Worm (Caenorhabditis elegans) whole organism, early embryonic: ENCODE results near the gene far-3.

Experiments
- B0310.2 ChIP-seq: sonication (generic microtip); optimal IDR thresholded peaks from 2 replicates; lab custom pipeline; 2016; ENCODE audit warnings: mild to moderate bottlenecking, missing genetic modification characterization, missing compliant biosample characterization
- F13C5.2 ChIP-seq: sonication (generic microtip); optimal IDR thresholded peaks from 2 replicates; lab custom pipeline; 2017; ENCODE audit warnings: mild to moderate bottlenecking, missing genetic modification characterization, inconsistent platforms, missing compliant biosample characterization
- aly-1 ChIP-seq: sonication (generic microtip); optimal IDR thresholded peaks from 2 replicates; lab custom pipeline; 2016; ENCODE audit warnings: missing genetic modification characterization, missing compliant biosample characterization
- ama-1 ChIP-seq: fragments of 150-350 bp; optimal IDR thresholded peaks from 2 replicates; lab custom pipeline; 2014
- ceh-13 ChIP-seq: fragments of 200-800 bp; sonication (Bioruptor generic); optimal IDR thresholded peaks from 2 replicates; lab custom pipeline; 2018; ENCODE audit warnings: mild to moderate bottlenecking, missing genetic modification characterization, missing compliant biosample characterization
- ceh-36 ChIP-seq: sonication (generic microtip); optimal IDR thresholded peaks from 2 replicates; lab custom pipeline; 2016; ENCODE audit warnings: missing genetic modification characterization, inconsistent platforms, missing compliant biosample characterization
- ets-7 ChIP-seq: sonication (generic microtip); optimal IDR thresholded peaks from 2 replicates; lab custom pipeline; 2016; ENCODE audit warnings: missing genotype, missing genetic modification characterization, missing compliant biosample characterization
- flt-1 ChIP-seq: fragments of 200-800 bp; sonication (Bioruptor generic); IDR thresholded peaks from 2 replicates; pipeline ENCODE4 v1.3.6; 2022; ENCODE audit warnings: missing genetic modification characterization, missing compliant biosample characterization
- hmbx-1 ChIP-seq: sonication (generic microtip); optimal IDR thresholded peaks from 2 replicates; lab custom pipeline; 2016; ENCODE audit warnings: mild to moderate bottlenecking, missing genetic modification characterization, missing compliant biosample characterization
- hmg-4 ChIP-seq: fragments of 200-800 bp; sonication (Bioruptor generic); optimal IDR thresholded peaks from 2 replicates; lab custom pipeline; 2018; ENCODE audit warnings: mild to moderate bottlenecking, missing genetic modification characterization, missing compliant biosample characterization
- hnd-1 ChIP-seq: sonication (generic microtip); optimal IDR thresholded peaks from 2 replicates; lab custom pipeline; 2016; ENCODE audit warnings: missing genetic modification characterization, missing compliant biosample characterization
- sea-1 ChIP-seq: fragments of 200-800 bp; sonication (Bioruptor generic); conservative IDR thresholded peaks from 2 replicates; pipeline ENCODE4 v1.3.6; 2022; ENCODE audit warnings: missing genetic modification characterization, missing compliant biosample characterization
- tbx-37 ChIP-seq: fragments of 200-800 bp; sonication (Bioruptor generic); conservative IDR thresholded peaks from 2 replicates; pipeline ENCODE4 v1.3.6; 2022; ENCODE audit warnings: missing genetic modification reagents, missing genetic modification characterization, missing compliant biosample characterization
- tra-4 ChIP-seq: sonication (generic microtip); optimal IDR thresholded peaks from 2 replicates; lab custom pipeline; 2017; ENCODE audit warnings: missing genetic modification characterization, missing compliant biosample characterization

DNA sequence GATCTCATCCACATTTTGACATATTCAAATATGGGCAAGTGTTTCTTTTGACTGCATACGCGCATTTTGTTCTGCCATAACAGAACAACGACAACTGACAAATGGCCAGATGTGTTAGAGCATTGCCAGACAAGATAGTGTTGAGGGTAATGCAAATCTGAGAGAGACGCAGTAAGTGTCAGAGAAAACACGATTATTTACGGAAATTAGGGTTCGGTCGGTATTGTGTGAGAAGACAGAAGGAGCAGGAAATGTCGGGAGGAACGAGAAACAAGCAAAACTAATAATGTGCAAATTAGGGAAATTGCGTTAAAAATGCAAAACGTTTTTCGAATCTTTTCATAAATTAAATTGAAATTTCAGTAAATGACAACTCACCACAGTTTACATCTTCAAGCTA is 27.2 kb upstream of the far-3 start:
- TF ChIP-seq ama-1 (lab: Kevin White, UChicago) (no peak), ceh-13 (GFP tag; lab: Kevin White, UChicago) (no peak), aly-1 (no peak), tra-4 (tag; lab: Kevin White, UChicago) (no peak), sea-1 (GFP tag; lab: Robert Waterston, UW) (no peak), ceh-36 (tag; lab: Kevin White, UChicago) (no peak), F13C5.2 (tag; lab: Kevin White, UChicago) (no peak), flt-1 (GFP tag; lab: Robert Waterston, UW) (no peak), B0310.2 (tag; lab: Kevin White, UChicago) (no peak), hmbx-1 (tag; lab: Kevin White, UChicago) (no peak), ets-7 (tag; lab: Kevin White, UChicago) (no peak), hmg-4 (no peak), hnd-1 (tag; lab: Kevin White, UChicago) (no peak), tbx-37 (no peak)
